In genomic region chrX:812264-812663, ce11 we compare ENCODE assay signal across 6 worm cellular contexts.
TF ChIP-seq lines count a peak whose summit lies in the region.

No protein-coding gene starts in this region.

TF ChIP-seq in whole organism, L1 larva, 84 proteins besides CTCF, POLR2A, EP300 and RAD21:
- TF ChIP-seq ets-5 (GFP tag; IDR thresholded peaks at IDR 0.05; lab: Robert Waterston, UW) (no peak), rnt-1 (tag; optimal IDR thresholded peaks at IDR 0.05; lab: Kevin White, UChicago) (peak; percentile 59), snu-23 (GFP tag; optimal IDR thresholded peaks at IDR 0.05; lab: Kevin White, UChicago) (peak; percentile 13), nhr-19 (GFP tag; conservative IDR thresholded peaks at IDR 0.05; lab: Robert Waterston, UW) (0 out of 2 replicates have a peak, but pooled peaks have one; percentile 27), pag-3 (tag; optimal IDR thresholded peaks at IDR 0.05; lab: Kevin White, UChicago; ENCODE audit: borderline replicate concordance, insufficient read depth) (peak; percentile 36), irx-1 (tag; optimal IDR thresholded peaks at IDR 0.05; lab: Kevin White, UChicago) (no peak), lin-14 (GFP tag; optimal IDR thresholded peaks at IDR 0.05; lab: Kevin White, UChicago) (peak; percentile 42), nhr-71 (tag; optimal IDR thresholded peaks at IDR 0.05; lab: Kevin White, UChicago) (peak; percentile 47)
TF ChIP-seq in whole organism, L1 larva: peak in this region for 6.

TF ChIP-seq in whole organism, L2 larva, 48 proteins besides CTCF, POLR2A, EP300 and RAD21 (continues in another document):
- TF ChIP-seq ama-1 (optimal IDR thresholded peaks at IDR 0.05; lab: Kevin White, UChicago) (no peak), nhr-23 (tag; optimal IDR thresholded peaks at IDR 0.05; lab: Kevin White, UChicago) (no peak), sem-4 (tag; optimal IDR thresholded peaks at IDR 0.05; lab: Kevin White, UChicago) (no peak), egl-27 (tag; optimal IDR thresholded peaks at IDR 0.05; lab: Kevin White, UChicago) (no peak), lsy-2 (tag; optimal IDR thresholded peaks at IDR 0.05; lab: Kevin White, UChicago) (peak in 1 of 2 experiments; percentile 17), sma-9 (GFP tag; optimal IDR thresholded peaks at IDR 0.05; lab: Kevin White, UChicago) (no peak), sma-9 (tag; optimal IDR thresholded peaks at IDR 0.05; lab: Kevin White, UChicago) (no peak), nhr-129 (tag; optimal IDR thresholded peaks at IDR 0.05; lab: Kevin White, UChicago) (peak; percentile 40), skn-1 (tag; optimal IDR thresholded peaks at IDR 0.05; lab: Kevin White, UChicago) (no peak), C34F6.9 (tag; optimal IDR thresholded peaks at IDR 0.05; lab: Kevin White, UChicago) (no peak), F13H6.1 (tag; optimal IDR thresholded peaks at IDR 0.05; lab: Kevin White, UChicago) (peak; percentile 14), blmp-1 (tag; optimal IDR thresholded peaks at IDR 0.05; lab: Kevin White, UChicago; ENCODE audit: insufficient read depth) (no peak), snpc-4 (tag; optimal IDR thresholded peaks at IDR 0.05; lab: Kevin White, UChicago) (no peak), nhr-237 (tag; optimal IDR thresholded peaks at IDR 0.05; lab: Kevin White, UChicago) (no peak), peb-1 (tag; optimal IDR thresholded peaks at IDR 0.05; lab: Kevin White, UChicago) (no peak), ztf-4 (tag; optimal IDR thresholded peaks at IDR 0.05; lab: Kevin White, UChicago) (no peak), elt-1 (tag; optimal IDR thresholded peaks at IDR 0.05; lab: Kevin White, UChicago) (no peak)

TF ChIP-seq in whole organism, L4 larva, 104 proteins besides CTCF, POLR2A, EP300 and RAD21 (continues in another document):
- TF ChIP-seq jun-1 (tag; optimal IDR thresholded peaks at IDR 0.05; lab: Kevin White, UChicago), result no peak
- no peak for TF ChIP-seq dpl-1 (GFP tag; optimal IDR thresholded peaks at IDR 0.05; lab: Kevin White, UChicago)
- TF ChIP-seq dve-1 (tag; optimal IDR thresholded peaks at IDR 0.05; lab: Kevin White, UChicago; ENCODE audit: insufficient read depth), result no peak
- peak; percentile 2 for TF ChIP-seq hlh-11 (tag; optimal IDR thresholded peaks at IDR 0.05; lab: Kevin White, UChicago)
- TF ChIP-seq mep-1 (tag; optimal IDR thresholded peaks at IDR 0.05; lab: Kevin White, UChicago), result no peak
- TF ChIP-seq mes-2 (tag; optimal IDR thresholded peaks at IDR 0.05; lab: Kevin White, UChicago; ENCODE audit: poor library complexity, severe bottlenecking), result peak; percentile 6
- TF ChIP-seq skn-1 (tag; optimal IDR thresholded peaks at IDR 0.05; lab: Kevin White, UChicago), result no peak
- TF ChIP-seq daf-16 (GFP tag; optimal IDR thresholded peaks at IDR 0.05; lab: Kevin White, UChicago), result peak in 1 of 2 experiments; percentile 38
- peak; percentile 30 for TF ChIP-seq daf-16 (tag; optimal IDR thresholded peaks at IDR 0.05; lab: Kevin White, UChicago)
- no peak for TF ChIP-seq nhr-10 (tag; optimal IDR thresholded peaks at IDR 0.05; lab: Kevin White, UChicago)
- no peak for TF ChIP-seq lin-1 (GFP tag; IDR thresholded peaks at IDR 0.05; lab: Robert Waterston, UW)
- TF ChIP-seq zfp-3 (GFP tag; conservative IDR thresholded peaks at IDR 0.05; lab: Robert Waterston, UW), result no peak
- no peak for TF ChIP-seq spr-3 (GFP tag; optimal IDR thresholded peaks at IDR 0.05; lab: Kevin White, UChicago)
- no peak for TF ChIP-seq Y75B8A.6 (GFP tag; IDR thresholded peaks at IDR 0.05; lab: Robert Waterston, UW)
- TF ChIP-seq dmd-6 (GFP tag; IDR thresholded peaks at IDR 0.05; lab: Robert Waterston, UW), result peak; percentile 21; the same call in 1 of the 2 replicates
- TF ChIP-seq F26F4.8 (GFP tag; conservative IDR thresholded peaks at IDR 0.05; lab: Robert Waterston, UW), result no peak
- no peak for TF ChIP-seq arid-1 (GFP tag; conservative IDR thresholded peaks at IDR 0.05; lab: Robert Waterston, UW)

TF ChIP-seq in whole organism, late embryonic, 69 proteins besides CTCF, POLR2A, EP300 and RAD21:
- TF ChIP-seq tbx-7 (tag; optimal IDR thresholded peaks at IDR 0.05; lab: Kevin White, UChicago) (no peak), unc-55 (GFP tag; optimal IDR thresholded peaks at IDR 0.05; lab: Kevin White, UChicago) (peak; percentile 7), ahr-1 (tag; optimal IDR thresholded peaks at IDR 0.05; lab: Kevin White, UChicago) (no peak), rnt-1 (tag; optimal IDR thresholded peaks at IDR 0.05; lab: Kevin White, UChicago) (no peak), ref-2 (tag; optimal IDR thresholded peaks at IDR 0.05; lab: Kevin White, UChicago) (no peak)

TF ChIP-seq in whole organism, mixed stage, embryonic, 35 proteins besides CTCF, POLR2A, EP300 and RAD21:
- TF ChIP-seq ceh-83 (GFP tag; optimal IDR thresholded peaks at IDR 0.05; lab: Kevin White, UChicago) (no peak), unc-120 (tag; optimal IDR thresholded peaks at IDR 0.05; lab: Kevin White, UChicago; ENCODE audit: poor library complexity, severe bottlenecking) (peak; percentile 40), sptf-1 (tag; optimal IDR thresholded peaks at IDR 0.05; lab: Kevin White, UChicago) (no peak), hlh-1 (tag; optimal IDR thresholded peaks at IDR 0.05; lab: Kevin White, UChicago) (peak; percentile 93), mep-1 (tag; optimal IDR thresholded peaks at IDR 0.05; lab: Kevin White, UChicago) (no peak), zip-8 (tag; optimal IDR thresholded peaks at IDR 0.05; lab: Kevin White, UChicago) (no peak)

TF ChIP-seq in whole organism, young adult, 124 proteins besides CTCF, POLR2A, EP300 and RAD21:
- TF ChIP-seq tbp1 (GFP tag; optimal IDR thresholded peaks at IDR 0.05; lab: Kevin White, UChicago) (no peak), let-607 (tag; optimal IDR thresholded peaks at IDR 0.05; lab: Kevin White, UChicago) (peak in 1 of 2 experiments; percentile 17), nhr-80 (tag; optimal IDR thresholded peaks at IDR 0.05; lab: Kevin White, UChicago) (peak; percentile 36)
TF ChIP-seq in whole organism, young adult: peak in this region for 2.
